Fruit fly (Drosophila melanogaster) whole organism, embryonic: Measurements from ENCODE around the gene AspRS-m.

Source experiments
- Ada2b ChIP-seq: fragments of 200-800 bp; sonication (Bioruptor generic); IDR thresholded peaks from 2 replicates; pipeline ENCODE4 v1.3.6; 2022; ENCODE audit warnings: missing biosample characterization, missing genetic modification characterization
- Blimp-1 ChIP-seq: fragments of 200-800 bp; sonication (Bioruptor generic); optimal IDR thresholded peaks from 3 replicates; lab custom pipeline; 2018; ENCODE audit warnings: missing biosample characterization, missing genetic modification characterization, mild to moderate bottlenecking, moderate library complexity, missing genetic modification reagents
- Bteb2 ChIP-seq: fragments of 200-800 bp; sonication (Bioruptor generic); optimal IDR thresholded peaks from 2 replicates; lab custom pipeline; 2016; ENCODE audit warnings: missing biosample characterization, missing genetic modification characterization
- CG11504 ChIP-seq: fragments of 200-800 bp; sonication (Bioruptor generic); optimal IDR thresholded peaks from 3 replicates; lab custom pipeline; 2019; ENCODE audit warnings: missing biosample characterization, mild to moderate bottlenecking, missing genetic modification characterization, moderate library complexity
- CG11560 ChIP-seq: fragments of 200-800 bp; sonication (Bioruptor generic); IDR thresholded peaks from 3 replicates; pipeline ENCODE4 v1.3.6; 2022; ENCODE audit warnings: missing biosample characterization, missing genetic modification characterization
- CG12744 ChIP-seq: fragments of 200-800 bp; sonication (Bioruptor generic); optimal IDR thresholded peaks from 2 replicates; lab custom pipeline; 2016; ENCODE audit warnings: missing biosample characterization, missing genetic modification characterization
- CG12942 ChIP-seq: fragments of 200-800 bp; sonication (Bioruptor generic); optimal IDR thresholded peaks from 3 replicates; lab custom pipeline; 2016; ENCODE audit warnings: missing biosample characterization, missing genetic modification characterization
- CG13287 ChIP-seq: fragments of 200-800 bp; sonication (Bioruptor generic); IDR thresholded peaks from 2 replicates; pipeline ENCODE4 v1.3.6; 2022; ENCODE audit warnings: missing biosample characterization, missing genetic modification characterization; ENCODE audit not compliant: partially characterized antibody
- CG13894 ChIP-seq: fragments of 200-800 bp; sonication (Bioruptor generic); optimal IDR thresholded peaks from 3 replicates; lab custom pipeline; 2018; ENCODE audit warnings: missing biosample characterization, mild to moderate bottlenecking, missing genetic modification characterization, moderate library complexity
- CG14667 ChIP-seq: fragments of 200-800 bp; sonication (Bioruptor generic); IDR thresholded peaks from 2 replicates; pipeline ENCODE4 v1.3.6; 2022; ENCODE audit warnings: missing biosample characterization, missing genetic modification characterization
- CG15601 ChIP-seq: fragments of 200-800 bp; sonication (Bioruptor generic); optimal IDR thresholded peaks from 3 replicates; lab custom pipeline; 2019; ENCODE audit warnings: missing biosample characterization, mild to moderate bottlenecking, missing genetic modification characterization, moderate library complexity
- CG16779 ChIP-seq: fragments of 200-800 bp; sonication (Bioruptor generic); IDR thresholded peaks from 2 replicates; pipeline ENCODE4 v1.3.6; 2022; ENCODE audit warnings: missing biosample characterization, missing genetic modification characterization
- CG16815 ChIP-seq: fragments of 200-800 bp; sonication (Bioruptor generic); optimal IDR thresholded peaks from 3 replicates; lab custom pipeline; 2017; ENCODE audit warnings: missing biosample characterization, mild to moderate bottlenecking, missing genetic modification characterization
- CG17186 ChIP-seq: fragments of 200-800 bp; sonication (Bioruptor generic); optimal IDR thresholded peaks from 3 replicates; lab custom pipeline; 2017; ENCODE audit warnings: missing biosample characterization, missing genetic modification reagents, missing genetic modification characterization
- CG2875 ChIP-seq: fragments of 200-800 bp; sonication (Bioruptor generic); optimal IDR thresholded peaks from 2 replicates; lab custom pipeline; 2017; ENCODE audit warnings: missing biosample characterization, mild to moderate bottlenecking, missing genetic modification characterization, missing genetic modification reagents
- CG3407 ChIP-seq: fragments of 200-800 bp; sonication (Bioruptor generic); optimal IDR thresholded peaks from 2 replicates; lab custom pipeline; 2018; ENCODE audit warnings: missing biosample characterization, mild to moderate bottlenecking, missing genetic modification characterization
- CG4328 ChIP-seq: fragments of 200-800 bp; sonication (Bioruptor generic); optimal IDR thresholded peaks from 3 replicates; lab custom pipeline; 2017; ENCODE audit warnings: missing biosample characterization, missing genetic modification reagents, missing genetic modification characterization
- CG6272 ChIP-seq: fragments of 200-800 bp; sonication (Bioruptor generic); IDR thresholded peaks from 2 replicates; pipeline ENCODE4 v1.3.6; 2022; ENCODE audit warnings: missing biosample characterization, missing genetic modification characterization
- CG6765 ChIP-seq: fragments of 200-800 bp; sonication (Bioruptor generic); optimal IDR thresholded peaks from 3 replicates; lab custom pipeline; 2017; ENCODE audit warnings: missing biosample characterization, mild to moderate bottlenecking, missing genetic modification characterization
- CG8765 ChIP-seq: fragments of 200-800 bp; sonication (Bioruptor generic); IDR thresholded peaks from 2 replicates; pipeline ENCODE4 v1.3.6; 2022; ENCODE audit warnings: missing biosample characterization, missing genetic modification characterization
- Camta ChIP-seq: fragments of 200-800 bp; sonication (Bioruptor generic); optimal IDR thresholded peaks from 2 replicates; lab custom pipeline; 2016; ENCODE audit warnings: missing biosample characterization, missing genetic modification characterization
- Dek ChIP-seq: fragments of 200-800 bp; sonication (Bioruptor generic); optimal IDR thresholded peaks from 3 replicates; lab custom pipeline; 2019; ENCODE audit warnings: missing biosample characterization, mild to moderate bottlenecking, missing genetic modification characterization, moderate library complexity
- Drgx ChIP-seq: fragments of 200-800 bp; sonication (Bioruptor generic); IDR thresholded peaks from 2 replicates; pipeline ENCODE4 v1.3.6; 2022; ENCODE audit warnings: missing biosample characterization, missing genetic modification characterization
- Gug ChIP-seq: fragments of 200-800 bp; sonication (Bioruptor generic); IDR thresholded peaks from 4 replicates; pipeline ENCODE4 v1.3.6; 2022; ENCODE audit warnings: missing biosample characterization, missing genetic modification characterization
- Hr39 ChIP-seq: fragments of >200 bp; optimal IDR thresholded peaks from 2 replicates; lab custom pipeline; 2017
- Hr78 ChIP-seq, 2 experiments: fragments of 200-800 bp in 1 of 2; fragments of >200 bp in 1 of 2; sonication (Bioruptor generic) in 1 of 2; optimal IDR thresholded peaks; 2 replicates each; lab custom pipeline; 2017 to 2019; ENCODE audit warnings: missing biosample characterization in 2 of 2, missing genetic modification characterization in 2 of 2, mild to moderate bottlenecking in 1 of 2, moderate library complexity in 1 of 2
- Mes4 ChIP-seq: fragments of 200-800 bp; sonication (Bioruptor generic); optimal IDR thresholded peaks from 2 replicates; lab custom pipeline; 2016; ENCODE audit warnings: missing biosample characterization, missing genetic modification characterization
- Opbp ChIP-seq: fragments of 200-800 bp; sonication (Bioruptor generic); IDR thresholded peaks from 3 replicates; pipeline ENCODE4 v1.3.6; 2022; ENCODE audit warnings: missing biosample characterization, missing genetic modification characterization; ENCODE audit not compliant: partially characterized antibody
- PHDP ChIP-seq: fragments of 200-800 bp; sonication (Bioruptor generic); optimal IDR thresholded peaks from 3 replicates; lab custom pipeline; 2018; ENCODE audit warnings: missing biosample characterization, mild to moderate bottlenecking, missing genetic modification characterization, moderate library complexity
- Sry-δ ChIP-seq: fragments of 200-800 bp; sonication (Bioruptor generic); optimal IDR thresholded peaks from 2 replicates; lab custom pipeline; 2016; ENCODE audit warnings: missing biosample characterization, missing genetic modification characterization
- bcd ChIP-seq: fragments of 200-800 bp; sonication (Bioruptor generic); optimal IDR thresholded peaks from 2 replicates; lab custom pipeline; 2017; ENCODE audit warnings: missing biosample characterization, mild to moderate bottlenecking, missing genetic modification characterization
- cad ChIP-seq: fragments of >200 bp; optimal IDR thresholded peaks from 2 replicates; lab custom pipeline; 2017; ENCODE audit warnings: missing biosample characterization, missing genetic modification characterization
- chif ChIP-seq, 2 experiments: fragments of 200-800 bp; sonication (Bioruptor generic); optimal IDR thresholded peaks; 3 replicates each; lab custom pipeline; 2016; ENCODE audit warnings: missing biosample characterization in 2 of 2, missing genetic modification characterization in 2 of 2
- chn ChIP-seq: fragments of 200-800 bp; sonication (Bioruptor generic); optimal IDR thresholded peaks from 2 replicates; lab custom pipeline; 2016; ENCODE audit warnings: missing biosample characterization, missing genetic modification characterization
- dm ChIP-seq: fragments of 200-800 bp; sonication (Bioruptor generic); optimal IDR thresholded peaks from 3 replicates; lab custom pipeline; 2016; ENCODE audit warnings: missing biosample characterization, missing genetic modification characterization
- exex ChIP-seq: fragments of 200-800 bp; sonication (Bioruptor generic); optimal IDR thresholded peaks from 4 replicates; lab custom pipeline; 2018; ENCODE audit warnings: missing biosample characterization, mild to moderate bottlenecking, missing genetic modification characterization, moderate library complexity
- eyg ChIP-seq: fragments of 200-800 bp; sonication (Bioruptor generic); optimal IDR thresholded peaks from 3 replicates; lab custom pipeline; 2016; ENCODE audit warnings: missing biosample characterization, missing genetic modification characterization
- gcm2 ChIP-seq: fragments of 200-800 bp; sonication (Bioruptor generic); optimal IDR thresholded peaks from 2 replicates; lab custom pipeline; 2016; ENCODE audit warnings: missing biosample characterization, missing genetic modification characterization
- hbn ChIP-seq: fragments of 200-800 bp; sonication (Bioruptor generic); IDR thresholded peaks from 2 replicates; pipeline ENCODE4 v1.3.6; 2022; ENCODE audit warnings: missing biosample characterization, missing genetic modification characterization; ENCODE audit not compliant: partially characterized antibody
- ken ChIP-seq: fragments of 200-800 bp; sonication (Bioruptor generic); IDR thresholded peaks from 3 replicates; pipeline ENCODE4 v1.3.6; 2022; ENCODE audit warnings: missing biosample characterization, missing genetic modification characterization
- nau ChIP-seq: fragments of 200-800 bp; sonication (Bioruptor generic); optimal IDR thresholded peaks from 3 replicates; lab custom pipeline; 2017; ENCODE audit warnings: missing biosample characterization, mild to moderate bottlenecking, missing genetic modification characterization, missing genetic modification reagents
- pan ChIP-seq, 4 experiments: fragments of >200 bp in 3 of 4; fragments of 200-800 bp in 1 of 4; sonication (Bioruptor generic) in 1 of 4; optimal IDR thresholded peaks in 3 of 4; IDR thresholded peaks in 1 of 4; 2 replicates each; pipeline versions ENCODE4 v1.3.6 to Lab custom; 2017 to 2022; ENCODE audit warnings: missing biosample characterization in 2 of 4, missing genetic modification characterization in 2 of 4, mixed read lengths in 1 of 4
- pros ChIP-seq: fragments of 200-800 bp; sonication (Bioruptor generic); optimal IDR thresholded peaks from 3 replicates; lab custom pipeline; 2019; ENCODE audit warnings: missing biosample characterization, mild to moderate bottlenecking, missing genetic modification characterization, moderate library complexity
- row ChIP-seq: fragments of 200-800 bp; sonication (Bioruptor generic); IDR thresholded peaks from 3 replicates; pipeline ENCODE4 v1.3.6; 2022; ENCODE audit warnings: missing biosample characterization, missing genetic modification characterization
- sob ChIP-seq: fragments of 200-800 bp; sonication (Bioruptor generic); IDR thresholded peaks from 2 replicates; pipeline ENCODE4 v1.3.6; 2022; ENCODE audit warnings: missing biosample characterization, missing genetic modification characterization
- sqz ChIP-seq: fragments of 200-800 bp; sonication (Bioruptor generic); optimal IDR thresholded peaks from 3 replicates; lab custom pipeline; 2018; ENCODE audit warnings: missing biosample characterization, mild to moderate bottlenecking, missing genetic modification characterization
- stwl ChIP-seq: fragments of 200-800 bp; sonication (Bioruptor generic); optimal IDR thresholded peaks from 3 replicates; lab custom pipeline; 2018; ENCODE audit warnings: missing biosample characterization, mild to moderate bottlenecking, missing genetic modification characterization, moderate library complexity
- sug ChIP-seq: fragments of 200-800 bp; optimal IDR thresholded peaks from 2 replicates; lab custom pipeline; 2019; ENCODE audit warnings: missing biosample characterization, mild to moderate bottlenecking, missing genetic modification characterization, moderate library complexity
- tx ChIP-seq: fragments of 200-800 bp; sonication (Bioruptor generic); optimal IDR thresholded peaks from 2 replicates; lab custom pipeline; 2016; ENCODE audit warnings: missing biosample characterization, missing genetic modification characterization
- vnd ChIP-seq: fragments of 200-800 bp; sonication (Bioruptor generic); IDR thresholded peaks from 3 replicates; pipeline ENCODE4 v1.3.6; 2022; ENCODE audit warnings: missing biosample characterization, missing genetic modification characterization; ENCODE audit not compliant: partially characterized antibody

AspRS-m gene

DNA sequence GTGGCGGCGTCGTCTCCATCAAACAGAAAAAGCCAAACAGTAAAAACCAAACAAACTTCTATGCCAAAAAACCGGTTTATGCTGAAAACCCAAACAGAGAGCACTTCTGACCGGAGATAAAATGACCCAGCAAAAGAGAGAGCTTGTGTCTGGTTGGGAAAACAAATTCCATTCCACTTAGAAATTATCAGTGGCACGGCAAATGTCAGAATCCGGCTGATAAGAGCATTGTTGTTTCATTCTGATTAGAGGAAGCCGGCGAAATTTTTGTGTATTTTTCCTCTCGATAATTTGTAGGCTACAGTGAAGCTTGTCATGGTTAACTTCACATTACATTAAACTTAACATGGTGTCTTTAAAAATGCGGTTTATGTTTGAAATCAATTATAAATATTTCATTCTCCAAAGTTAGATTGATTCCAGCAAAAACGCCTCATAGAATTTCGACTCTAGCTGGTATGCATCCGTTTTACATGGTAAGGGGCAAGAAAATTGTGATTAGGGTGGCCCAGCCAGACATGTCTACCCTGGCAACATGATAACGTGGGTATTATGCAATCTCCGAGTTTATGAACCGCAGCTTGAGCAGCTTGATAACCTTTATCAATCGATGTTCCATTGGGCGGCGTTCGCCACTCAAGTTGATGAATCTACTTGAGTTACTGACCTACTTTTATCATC lies 9.3 kb upstream of the AspRS-m start (continued):
- no peak for TF ChIP-seq CG14667
- no peak for TF ChIP-seq tx (GFP tag; lab: Kevin White, UChicago)
- TF ChIP-seq Mes4 (GFP tag; lab: Kevin White, UChicago), result no peak
- no peak for TF ChIP-seq Bteb2 (GFP tag; lab: Kevin White, UChicago)
- no peak for TF ChIP-seq CG12942
- no peak for TF ChIP-seq CG13287 (GFP tag; lab: Robert Waterston, UW)
- TF ChIP-seq cad (GFP tag; lab: Kevin White, UChicago), result no peak
- no peak for TF ChIP-seq Ada2b
- no peak for TF ChIP-seq Drgx (GFP tag; lab: Robert Waterston, UW)
- TF ChIP-seq pros (GFP tag; lab: Kevin White, UChicago), result no peak
- TF ChIP-seq eyg (GFP tag; lab: Kevin White, UChicago), result no peak
- no peak for TF ChIP-seq Sry-δ (GFP tag; lab: Kevin White, UChicago)
- TF ChIP-seq CG6272 (GFP tag; lab: Robert Waterston, UW), result no peak
- TF ChIP-seq PHDP, result no peak
- no peak for TF ChIP-seq Hr39
- TF ChIP-seq Opbp (GFP tag; lab: Robert Waterston, UW), result no peak
- TF ChIP-seq ken (GFP tag; lab: Robert Waterston, UW), result no peak
- no peak for TF ChIP-seq stwl (tag; lab: Kevin White, UChicago)
- no peak for TF ChIP-seq CG13894 (tag; lab: Kevin White, UChicago)
- TF ChIP-seq row (GFP tag; lab: Robert Waterston, UW), result peak; percentile 37; the same call in 2 of the 3 replicates
- no peak for TF ChIP-seq CG17186
- TF ChIP-seq CG2875 (GFP tag; lab: Kevin White, UChicago), result no peak
- TF ChIP-seq CG16815, result no peak
- TF ChIP-seq CG16779 (GFP tag; lab: Robert Waterston, UW), result no peak
- no peak for TF ChIP-seq chn (GFP tag; lab: Kevin White, UChicago)
- TF ChIP-seq gcm2 (GFP tag; lab: Kevin White, UChicago), result no peak
- peak; percentile 3 for TF ChIP-seq Camta (GFP tag; lab: Kevin White, UChicago)
- TF ChIP-seq CG8765 (GFP tag; lab: Robert Waterston, UW), result no peak
- no peak for TF ChIP-seq Gug (GFP tag; lab: Robert Waterston, UW)
- TF ChIP-seq dm (GFP tag; lab: Kevin White, UChicago), result no peak
- TF ChIP-seq sob (GFP tag; lab: Robert Waterston, UW), result peak; percentile 30; the same call in 1 of the 2 replicates
- no peak for TF ChIP-seq chif (GFP tag; optimal IDR thresholded peaks at IDR 0.05; lab: Kevin White, UChicago)
- no peak for TF ChIP-seq sqz
- no peak for TF ChIP-seq CG12744 (GFP tag; lab: Kevin White, UChicago)
- no peak for TF ChIP-seq CG11560 (tag; lab: Robert Waterston, UW)
- TF ChIP-seq Blimp-1 (GFP tag; lab: Kevin White, UChicago), result no peak
- no peak for TF ChIP-seq CG3407
- no peak for TF ChIP-seq hbn (GFP tag; lab: Robert Waterston, UW)
- TF ChIP-seq exex (tag; lab: Kevin White, UChicago), result peak; percentile 31
- peak; percentile 43 for TF ChIP-seq CG11504 (tag; lab: Kevin White, UChicago)
- no peak for TF ChIP-seq vnd (GFP tag; lab: Robert Waterston, UW)
- TF ChIP-seq Hr78 (GFP tag; optimal IDR thresholded peaks at IDR 0.05; lab: Kevin White, UChicago), result no peak
- no peak for TF ChIP-seq Dek (tag; lab: Kevin White, UChicago)
- peak; percentile 37 for TF ChIP-seq sug (tag; lab: Kevin White, UChicago)
- no peak for TF ChIP-seq CG4328 (GFP tag; lab: Kevin White, UChicago)
- no peak for TF ChIP-seq nau (GFP tag; lab: Kevin White, UChicago)
- TF ChIP-seq pan (optimal IDR thresholded peaks at IDR 0.05; lab: Kevin White, UChicago), result no peak
- TF ChIP-seq pan (GFP tag; optimal IDR thresholded peaks at IDR 0.05 in 1 of 2, IDR thresholded peaks at IDR 0.05 in 1 of 2), result no peak
- no peak for TF ChIP-seq bcd (GFP tag; lab: Kevin White, UChicago)
- no peak for TF ChIP-seq CG6765 (GFP tag; lab: Kevin White, UChicago)
- no peak for TF ChIP-seq CG15601 (tag; lab: Kevin White, UChicago)
